Fruit fly (Drosophila melanogaster) whole organism, pupa: ENCODE measurements around the gene Creld.

Experiments used
- CG10348 ChIP-seq: fragments of 200-800 bp; sonication (Bioruptor generic); IDR thresholded peaks from 2 replicates; pipeline ENCODE4 v1.3.6; 2022; ENCODE audit warnings: missing biosample characterization, missing genetic modification characterization
- CG12605 ChIP-seq: fragments of 200-800 bp; sonication (Bioruptor generic); IDR thresholded peaks from 2 replicates; pipeline ENCODE4 v1.3.6; 2022; ENCODE audit warnings: missing biosample characterization, missing genetic modification characterization
- CG15710 ChIP-seq: fragments of 200-800 bp; sonication (Bioruptor generic); optimal IDR thresholded peaks from 2 replicates; lab custom pipeline; 2018; ENCODE audit warnings: missing biosample characterization, mild to moderate bottlenecking, missing genetic modification characterization, moderate library complexity
- CG17806 ChIP-seq: fragments of 200-800 bp; sonication (Bioruptor generic); optimal IDR thresholded peaks from 2 replicates; lab custom pipeline; 2018; ENCODE audit warnings: missing biosample characterization, mild to moderate bottlenecking, missing genetic modification characterization, moderate library complexity
- CG32121 ChIP-seq: fragments of 200-800 bp; sonication (Bioruptor generic); IDR thresholded peaks from 2 replicates; pipeline ENCODE4 v1.3.6; 2022; ENCODE audit warnings: missing biosample characterization, missing genetic modification characterization
- CG4496 ChIP-seq: fragments of 200-800 bp; sonication (Bioruptor generic); IDR thresholded peaks from 3 replicates; pipeline ENCODE4 v1.3.6; 2022; ENCODE audit warnings: missing biosample characterization, missing genetic modification characterization
- CG8159 ChIP-seq: fragments of 200-800 bp; sonication (Bioruptor generic); optimal IDR thresholded peaks from 3 replicates; lab custom pipeline; 2018; ENCODE audit warnings: missing biosample characterization, mild to moderate bottlenecking, missing genetic modification characterization, moderate library complexity
- EcR ChIP-seq: fragments of 200-800 bp; sonication (Bioruptor generic); optimal IDR thresholded peaks from 3 replicates; lab custom pipeline; 2019; ENCODE audit warnings: missing biosample characterization, missing genetic modification characterization, mild to moderate bottlenecking, moderate library complexity, missing genetic modification reagents
- Ets98B ChIP-seq: fragments of 200-800 bp; sonication (Bioruptor generic); IDR thresholded peaks from 2 replicates; pipeline ENCODE4 v1.3.6; 2022; ENCODE audit warnings: missing biosample characterization, missing genetic modification characterization
- fd96Ca ChIP-seq: fragments of 200-800 bp; sonication (Bioruptor generic); IDR thresholded peaks from 3 replicates; pipeline ENCODE4 v1.3.6; 2022; ENCODE audit warnings: missing biosample characterization, missing genetic modification characterization
- gl ChIP-seq: fragments of 200-800 bp; sonication (Bioruptor generic); optimal IDR thresholded peaks from 2 replicates; lab custom pipeline; 2018; ENCODE audit warnings: missing biosample characterization, mild to moderate bottlenecking, missing genetic modification characterization

dm6 chr2L:128977-129941 is 27.1 kb downstream of the Creld start:
- TF ChIP-seq EcR (GFP tag; lab: Kevin White, UChicago) (peak; percentile 68), gl (tag; lab: Kevin White, UChicago) (peak; percentile 63), CG17806 (tag; lab: Kevin White, UChicago) (no peak), CG32121 (peak; percentile 69), fd96Ca (GFP tag; lab: Robert Waterston, UW) (peak; percentile 61; the same call in 1 of the 3 replicates), Ets98B (GFP tag; lab: Robert Waterston, UW) (peak; percentile 57; the same call in 1 of the 2 replicates), CG12605 (GFP tag; lab: Robert Waterston, UW) (peak; percentile 80), CG4496 (GFP tag; lab: Robert Waterston, UW) (peak; percentile 73), CG15710 (no peak), CG10348 (GFP tag; lab: Robert Waterston, UW) (no peak), CG8159 (peak; percentile 12)
